Worm (Caenorhabditis elegans) whole organism, L3 larva: ENCODE results near the gene F12F6.7.

ENCODE experiments used
- egl-5 ChIP-seq: fragments of 150-350 bp; optimal IDR thresholded peaks from 2 replicates; lab custom pipeline; 2017; ENCODE audit warnings: missing biosample characterization, missing genetic modification reagents, missing genetic modification characterization, inconsistent platforms
- jun-1 ChIP-seq: fragments of 150-350 bp; optimal IDR thresholded peaks from 2 replicates; lab custom pipeline; 2014; ENCODE audit warnings: missing biosample characterization, missing genetic modification reagents, missing genetic modification characterization
- nhr-11 ChIP-seq: fragments of 150-350 bp; optimal IDR thresholded peaks from 2 replicates; lab custom pipeline; 2014; ENCODE audit warnings: missing biosample characterization, missing genetic modification characterization
- unc-39 ChIP-seq: sonication (generic microtip); optimal IDR thresholded peaks from 4 replicates; lab custom pipeline; 2017; ENCODE audit warnings: missing biosample characterization, missing genetic modification characterization
- ztf-11 ChIP-seq: fragments of 150-350 bp; optimal IDR thresholded peaks from 2 replicates; lab custom pipeline; 2014; ENCODE audit warnings: missing biosample characterization, missing genetic modification characterization

- TF ChIP-seq ztf-11 (tag; lab: Kevin White, UChicago) (no peak), egl-5 (tag; lab: Kevin White, UChicago) (no peak), nhr-11 (tag; lab: Kevin White, UChicago) (no peak), jun-1 (tag; lab: Kevin White, UChicago) (no peak), unc-39 (tag; lab: Kevin White, UChicago) (no peak)
These were observed 9.8 kb upstream of the F12F6.7 start for ce11 chrIV:11571374-11571839.
